Fruit fly (Drosophila melanogaster): ENCODE measurements around the gene CG11444.

CG11444 gene

DNA sequence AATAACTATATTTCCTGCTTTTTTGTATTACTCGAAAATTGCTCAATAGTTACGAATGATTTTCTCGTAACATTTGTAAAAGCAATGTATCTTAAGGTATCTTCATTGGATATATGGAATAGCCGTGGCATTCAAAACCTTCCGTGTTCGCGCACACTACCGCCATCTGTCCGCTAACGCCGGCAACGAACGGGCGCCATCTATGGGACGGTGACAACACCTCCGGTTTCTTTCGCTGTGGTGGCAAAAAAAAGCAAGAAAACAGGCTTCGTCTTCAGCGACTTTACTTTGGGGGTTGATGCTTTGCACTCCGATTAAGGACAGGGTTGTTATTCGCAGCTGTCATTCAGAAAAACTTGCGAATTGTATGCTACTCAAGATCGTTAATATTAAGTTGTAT lies 47.1 kb downstream of the CG11444 start (continued):
- TF ChIP-seq CG18262 (tag; optimal IDR thresholded peaks at IDR 0.05) (peak; percentile 46), CG7987 (GFP tag; optimal IDR thresholded peaks at IDR 0.05) (peak; percentile 37), CG1832 (GFP tag; optimal IDR thresholded peaks at IDR 0.05) (no peak), Hey (tag; optimal IDR thresholded peaks at IDR 0.05) (no peak), CG32532 (GFP tag; IDR thresholded peaks at IDR 0.05) (peak; percentile 78), tap (tag; optimal IDR thresholded peaks at IDR 0.05) (no peak), Fer2 (tag; optimal IDR thresholded peaks at IDR 0.05) (no peak), Dp (GFP tag; optimal IDR thresholded peaks at IDR 0.05) (peak; percentile 17), HmgD (GFP tag; optimal IDR thresholded peaks at IDR 0.05) (peak; percentile 61), Kr (GFP tag; optimal IDR thresholded peaks at IDR 0.05) (peak; percentile 62), h (optimal IDR thresholded peaks at IDR 0.05) (peak; percentile 65), CG11398 (GFP tag; optimal IDR thresholded peaks at IDR 0.05) (no peak), CG33213 (GFP tag; optimal IDR thresholded peaks at IDR 0.05) (peak; percentile 42), CG3726 (GFP tag; IDR thresholded peaks at IDR 0.05) (no peak), CG8944 (GFP tag; optimal IDR thresholded peaks at IDR 0.05) (peak; percentile 36), grn (GFP tag; optimal IDR thresholded peaks at IDR 0.05) (no peak), cg (GFP tag; optimal IDR thresholded peaks at IDR 0.05) (no peak), CG1024 (GFP tag; IDR thresholded peaks at IDR 0.05) (peak; percentile 55; the same call in 1 of the 2 replicates), Opbp (GFP tag; IDR thresholded peaks at IDR 0.05; ENCODE audit: partially characterized antibody) (peak; percentile 55), CG15269 (tag; optimal IDR thresholded peaks at IDR 0.05) (peak; percentile 49), CrebB (tag; optimal IDR thresholded peaks at IDR 0.05) (peak; percentile 45), eve (GFP tag; optimal IDR thresholded peaks at IDR 0.05) (peak in 1 of 2 experiments; percentile 15), CG7372 (GFP tag; IDR thresholded peaks at IDR 0.05) (no peak), HLH3B (GFP tag; IDR thresholded peaks at IDR 0.05) (peak; percentile 41; the same call in 1 of the 2 replicates), ci (GFP tag; IDR thresholded peaks at IDR 0.05) (peak; percentile 91), Stat92E (GFP tag; optimal IDR thresholded peaks at IDR 0.05) (no peak), Usf (GFP tag; optimal IDR thresholded peaks at IDR 0.05) (no peak), jigr1 (GFP tag; IDR thresholded peaks at IDR 0.05) (no peak), Hmx (GFP tag; optimal IDR thresholded peaks at IDR 0.05) (no peak), CG9797 (GFP tag; optimal IDR thresholded peaks at IDR 0.05) (no peak), CG42726 (GFP tag; IDR thresholded peaks at IDR 0.05; ENCODE audit: partially characterized antibody) (peak; percentile 53; the same call in 1 of the 2 replicates), CG8478 (optimal IDR thresholded peaks at IDR 0.05) (no peak), CG17328 (GFP tag; IDR thresholded peaks at IDR 0.05) (peak; percentile 84), row (GFP tag; IDR thresholded peaks at IDR 0.05) (no peak), Spps (tag; optimal IDR thresholded peaks at IDR 0.05) (no peak), p53 (GFP tag; optimal IDR thresholded peaks at IDR 0.05) (peak; percentile 55), CG6272 (GFP tag; IDR thresholded peaks at IDR 0.05) (no peak), CG3407 (GFP tag; optimal IDR thresholded peaks at IDR 0.05) (peak; percentile 56), Ptx1 (GFP tag; IDR thresholded peaks at IDR 0.05) (peak; percentile 59), lmd (GFP tag; IDR thresholded peaks at IDR 0.05) (peak; percentile 47), CG12071 (GFP tag; optimal IDR thresholded peaks at IDR 0.05) (peak; percentile 48), CG7928 (GFP tag; optimal IDR thresholded peaks at IDR 0.05) (no peak), fru (optimal IDR thresholded peaks at IDR 0.05) (no peak), CG13287 (GFP tag; IDR thresholded peaks at IDR 0.05; ENCODE audit: partially characterized antibody) (no peak), Atf3 (GFP tag; optimal IDR thresholded peaks at IDR 0.05) (peak; percentile 54), HHEX (GFP tag; optimal IDR thresholded peaks at IDR 0.05) (peak; percentile 8), CG14667 (GFP tag; IDR thresholded peaks at IDR 0.05) (peak; percentile 51; the same call in 1 of the 2 replicates), otp (GFP tag; IDR thresholded peaks at IDR 0.05) (peak; percentile 66; the same call in 1 of the 3 replicates), CG15479 (GFP tag; optimal IDR thresholded peaks at IDR 0.05) (no peak), HLH54F (GFP tag; optimal IDR thresholded peaks at IDR 0.05) (no peak), Six4 (GFP tag; optimal IDR thresholded peaks at IDR 0.05) (peak; percentile 30), Taf1 (GFP tag; IDR thresholded peaks at IDR 0.05) (no peak), CG31441 (GFP tag; IDR thresholded peaks at IDR 0.05) (no peak)

Data from whole organism, embryonic.